Worm (Caenorhabditis elegans) whole organism, late embryonic: ENCODE measurements around the gene srd-27.
"Not testable (repeated sequence)": the region's sequence is repeated elsewhere in the genome, so short reads cannot be mapped to it uniquely, and the experiment has no call there.

Source experiments
- C38D4.7 ChIP-seq: fragments of 200-800 bp; sonication (Bioruptor generic); optimal IDR thresholded peaks from 2 replicates; lab custom pipeline; 2018; ENCODE audit warnings: mild to moderate bottlenecking, missing genetic modification characterization, moderate library complexity, missing compliant biosample characterization
- ahr-1 ChIP-seq: sonication (generic microtip); optimal IDR thresholded peaks from 2 replicates; lab custom pipeline; 2016; ENCODE audit warnings: missing genetic modification characterization, missing compliant biosample characterization
- unc-55 ChIP-seq: sonication (generic microtip); optimal IDR thresholded peaks from 2 replicates; lab custom pipeline; 2017; ENCODE audit warnings: missing biosample characterization, missing genetic modification reagents, missing genetic modification characterization

The srd-27 gene

ce11 chrV:15850276-15850811, 47.2 kb downstream of the srd-27 start, which contains the start of gene srh-147:
TSS of gene srh-147 (minus strand) at chrV:15850326.
- not testable (repeated sequence) for TF ChIP-seq unc-55 (GFP tag; lab: Kevin White, UChicago); C38D4.7 (GFP tag; lab: Kevin White, UChicago); ahr-1 (tag; lab: Kevin White, UChicago)
